Fruit fly (Drosophila melanogaster) whole organism: ENCODE measurements around the gene GstO3.

Experiments
- Dll ChIP-seq: fragments of >200 bp; optimal IDR thresholded peaks from 2 replicates; lab custom pipeline; 2017
- EcR ChIP-seq, 2 experiments: fragments of >200 bp; optimal IDR thresholded peaks; 2 replicates each; lab custom pipeline; 2017; ENCODE audit warnings: missing biosample characterization in 2 of 2, missing genetic modification characterization in 2 of 2, missing genetic modification reagents in 2 of 2
- pan ChIP-seq: fragments of >200 bp; optimal IDR thresholded peaks from 2 replicates; lab custom pipeline; 2017
- psq ChIP-seq: fragments of >200 bp; optimal IDR thresholded peaks from 2 replicates; lab custom pipeline; 2017

DNA sequence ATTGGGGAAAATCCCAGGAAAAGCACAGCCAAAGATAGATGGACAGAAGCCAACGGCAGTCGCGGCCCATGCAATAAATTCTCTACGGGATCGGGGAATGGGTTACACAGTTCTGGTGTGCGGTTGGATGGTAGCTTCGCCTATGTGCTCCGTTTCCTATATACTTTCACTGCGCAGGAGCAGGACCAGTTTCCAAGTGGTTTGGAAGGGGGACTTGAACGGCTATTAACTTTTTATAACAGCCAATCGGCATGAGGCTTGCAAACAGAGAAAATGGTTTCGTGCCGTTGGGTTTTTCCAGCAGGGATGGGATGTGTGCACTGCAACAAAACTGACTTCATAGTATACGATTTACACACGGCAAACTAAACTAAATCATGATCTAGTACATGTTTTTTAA lies 19.7 kb downstream of the GstO3 start:
- TF ChIP-seq pan (no peak), EcR (GFP tag; optimal IDR thresholded peaks at IDR 0.05; lab: Kevin White, UChicago) (no peak), psq (lab: Kevin White, UChicago) (no peak), Dll (lab: Kevin White, UChicago) (no peak)
